Fruit fly (Drosophila melanogaster): ENCODE data around the gene Hibch.

dm6 chr3R:15367477-15367876 is 10.4 kb downstream of the Hibch start, which contains the start of gene CG34404:
- TF ChIP-seq fd96Ca (GFP tag; IDR thresholded peaks at IDR 0.05) (no peak), CG15710 (tag; optimal IDR thresholded peaks at IDR 0.05) (no peak), CG9948 (tag; optimal IDR thresholded peaks at IDR 0.05) (no peak), CG13204 (GFP tag; optimal IDR thresholded peaks at IDR 0.05) (no peak), EcR (GFP tag; optimal IDR thresholded peaks at IDR 0.05) (no peak), CG8301 (tag; optimal IDR thresholded peaks at IDR 0.05) (no peak), rn (GFP tag; IDR thresholded peaks at IDR 0.05) (no peak), CG4496 (GFP tag; IDR thresholded peaks at IDR 0.05) (no peak), Ets98B (GFP tag; IDR thresholded peaks at IDR 0.05) (no peak), CG34367 (tag; optimal IDR thresholded peaks at IDR 0.05) (no peak), CG17806 (tag; optimal IDR thresholded peaks at IDR 0.05) (no peak), CG12605 (GFP tag; IDR thresholded peaks at IDR 0.05) (no peak), D1 (tag; optimal IDR thresholded peaks at IDR 0.05) (no peak)
